Worm (Caenorhabditis elegans) whole organism, late embryonic: ENCODE measurements around the gene ttbk-2.2.

Experiments used
- C38D4.7 ChIP-seq: fragments of 200-800 bp; sonication (Bioruptor generic); optimal IDR thresholded peaks from 2 replicates; lab custom pipeline; 2018; ENCODE audit warnings: mild to moderate bottlenecking, missing genetic modification characterization, moderate library complexity, missing compliant biosample characterization
- K02D7.2 ChIP-seq: sonication (generic microtip); optimal IDR thresholded peaks from 2 replicates; lab custom pipeline; 2017; ENCODE audit warnings: mild to moderate bottlenecking, missing genetic modification characterization, missing compliant biosample characterization
- K09A11.1 ChIP-seq: sonication (generic microtip); optimal IDR thresholded peaks from 2 replicates; lab custom pipeline; 2017; ENCODE audit warnings: antibody characterized with exemption, mild to moderate bottlenecking, missing genetic modification characterization, missing compliant biosample characterization; ENCODE audit not compliant: insufficient read depth
- Y22D7AL.16 ChIP-seq: sonication (generic microtip); optimal IDR thresholded peaks from 2 replicates; lab custom pipeline; 2016; ENCODE audit warnings: missing genetic modification characterization, missing compliant biosample characterization
- ahr-1 ChIP-seq: sonication (generic microtip); optimal IDR thresholded peaks from 2 replicates; lab custom pipeline; 2016; ENCODE audit warnings: missing genetic modification characterization, missing compliant biosample characterization
- ceh-14 ChIP-seq: sonication (generic microtip); optimal IDR thresholded peaks from 2 replicates; lab custom pipeline; 2016; ENCODE audit warnings: missing genotype, missing genetic modification characterization, missing compliant biosample characterization
- ceh-2 ChIP-seq: sonication (generic microtip); optimal IDR thresholded peaks from 2 replicates; lab custom pipeline; 2016; ENCODE audit warnings: missing genotype, missing genetic modification characterization, missing compliant biosample characterization
- ceh-31 ChIP-seq: sonication (generic microtip); optimal IDR thresholded peaks from 2 replicates; lab custom pipeline; 2016; ENCODE audit warnings: missing genetic modification characterization, missing compliant biosample characterization
- ceh-45 ChIP-seq: fragments of 200-800 bp; sonication (Bioruptor generic); IDR thresholded peaks from 2 replicates; pipeline ENCODE4 v1.3.6; 2022; ENCODE audit warnings: missing genetic modification reagents, missing genetic modification characterization, missing compliant biosample characterization
- ceh-48 ChIP-seq: sonication (generic microtip); optimal IDR thresholded peaks from 2 replicates; lab custom pipeline; 2016; ENCODE audit warnings: missing genetic modification characterization, inconsistent platforms, missing compliant biosample characterization
- ceh-6 ChIP-seq: fragments of 200-800 bp; sonication (Bioruptor generic); optimal IDR thresholded peaks from 2 replicates; lab custom pipeline; 2018; ENCODE audit warnings: mild to moderate bottlenecking, missing genetic modification characterization, missing compliant biosample characterization
- che-1 ChIP-seq: sonication (generic microtip); optimal IDR thresholded peaks from 2 replicates; lab custom pipeline; 2016; ENCODE audit warnings: mild to moderate bottlenecking, missing genetic modification characterization, missing compliant biosample characterization
- elt-2 ChIP-seq: sonication (generic microtip); optimal IDR thresholded peaks from 2 replicates; lab custom pipeline; 2016; ENCODE audit warnings: missing genetic modification reagents, missing genetic modification characterization, missing compliant biosample characterization
- elt-4 ChIP-seq: sonication (generic microtip); optimal IDR thresholded peaks from 2 replicates; lab custom pipeline; 2016; ENCODE audit warnings: missing genetic modification characterization, missing compliant biosample characterization
- eyg-1 ChIP-seq: sonication (generic microtip); optimal IDR thresholded peaks from 2 replicates; lab custom pipeline; 2016; ENCODE audit warnings: missing genotype, missing genetic modification characterization, missing compliant biosample characterization
- fax-1 ChIP-seq: sonication (generic microtip); optimal IDR thresholded peaks from 2 replicates; lab custom pipeline; 2016; ENCODE audit warnings: missing genotype, missing genetic modification characterization, missing compliant biosample characterization
- fkh-10 ChIP-seq: fragments of 150-350 bp; optimal IDR thresholded peaks from 2 replicates; lab custom pipeline; 2014; ENCODE audit warnings: missing biosample characterization, missing genetic modification reagents, missing genetic modification characterization
- fkh-6 ChIP-seq: sonication (generic microtip); optimal IDR thresholded peaks from 2 replicates; lab custom pipeline; 2016; ENCODE audit warnings: missing genetic modification characterization, missing compliant biosample characterization
- hlh-13 ChIP-seq: fragments of 200-800 bp; sonication (Bioruptor generic); optimal IDR thresholded peaks from 2 replicates; lab custom pipeline; 2018; ENCODE audit warnings: mild to moderate bottlenecking, missing genetic modification characterization, missing compliant biosample characterization
- hlh-15 ChIP-seq: sonication (generic microtip); optimal IDR thresholded peaks from 2 replicates; lab custom pipeline; 2016; ENCODE audit warnings: missing genetic modification characterization, missing compliant biosample characterization
- mec-3 ChIP-seq: sonication (generic microtip); optimal IDR thresholded peaks from 2 replicates; lab custom pipeline; 2016; ENCODE audit warnings: borderline replicate concordance, missing genetic modification characterization, missing compliant biosample characterization
- nfya-1 ChIP-seq: sonication (generic microtip); optimal IDR thresholded peaks from 2 replicates; lab custom pipeline; 2017; ENCODE audit warnings: missing genetic modification characterization, mild to moderate bottlenecking, missing compliant biosample characterization, antibody characterized with exemption, moderate library complexity
- npax-4 ChIP-seq: sonication (generic microtip); optimal IDR thresholded peaks from 2 replicates; lab custom pipeline; 2016; ENCODE audit warnings: missing genetic modification characterization, missing compliant biosample characterization
- odd-2 ChIP-seq: sonication (generic microtip); optimal IDR thresholded peaks from 2 replicates; lab custom pipeline; 2017; ENCODE audit warnings: antibody characterized with exemption, mild to moderate bottlenecking, missing genetic modification characterization, missing compliant biosample characterization
- pag-3 ChIP-seq: sonication (generic microtip); optimal IDR thresholded peaks from 2 replicates; lab custom pipeline; 2016; ENCODE audit warnings: missing compliant biosample characterization, missing genetic modification characterization, borderline replicate concordance
- pat-9 ChIP-seq: fragments of 200-800 bp; sonication (Bioruptor generic); optimal IDR thresholded peaks from 2 replicates; lab custom pipeline; 2018; ENCODE audit warnings: mild to moderate bottlenecking, missing genetic modification characterization, moderate library complexity, missing compliant biosample characterization
- pros-1 ChIP-seq: fragments of 150-350 bp; optimal IDR thresholded peaks from 2 replicates; lab custom pipeline; 2014; ENCODE audit warnings: missing biosample characterization, missing genetic modification reagents, missing genetic modification characterization
- ref-2 ChIP-seq: sonication (generic microtip); optimal IDR thresholded peaks from 2 replicates; lab custom pipeline; 2016; ENCODE audit warnings: missing genetic modification characterization, missing compliant biosample characterization
- rnt-1 ChIP-seq: sonication (generic microtip); optimal IDR thresholded peaks from 2 replicates; lab custom pipeline; 2016; ENCODE audit warnings: missing genetic modification characterization, missing compliant biosample characterization
- sox-2 ChIP-seq: fragments of 200-800 bp; sonication (Bioruptor generic); IDR thresholded peaks from 2 replicates; pipeline ENCODE4 v1.3.6; 2022; ENCODE audit warnings: missing genetic modification reagents, missing genetic modification characterization, missing compliant biosample characterization
- tbx-2 ChIP-seq: sonication (generic microtip); optimal IDR thresholded peaks from 2 replicates; lab custom pipeline; 2016; ENCODE audit warnings: missing genetic modification characterization, missing compliant biosample characterization
- tbx-7 ChIP-seq: sonication (generic microtip); optimal IDR thresholded peaks from 2 replicates; lab custom pipeline; 2016; ENCODE audit warnings: missing genotype, missing genetic modification characterization, missing compliant biosample characterization
- unc-42 ChIP-seq: sonication (generic microtip); optimal IDR thresholded peaks from 2 replicates; lab custom pipeline; 2016; ENCODE audit warnings: missing genotype, missing genetic modification characterization, missing compliant biosample characterization
- unc-55 ChIP-seq: sonication (generic microtip); optimal IDR thresholded peaks from 2 replicates; lab custom pipeline; 2017; ENCODE audit warnings: missing biosample characterization, missing genetic modification reagents, missing genetic modification characterization
- ztf-16 ChIP-seq: sonication (generic microtip); optimal IDR thresholded peaks from 2 replicates; lab custom pipeline; 2017; ENCODE audit warnings: missing genetic modification characterization, missing compliant biosample characterization

The ttbk-2.2 gene

DNA sequence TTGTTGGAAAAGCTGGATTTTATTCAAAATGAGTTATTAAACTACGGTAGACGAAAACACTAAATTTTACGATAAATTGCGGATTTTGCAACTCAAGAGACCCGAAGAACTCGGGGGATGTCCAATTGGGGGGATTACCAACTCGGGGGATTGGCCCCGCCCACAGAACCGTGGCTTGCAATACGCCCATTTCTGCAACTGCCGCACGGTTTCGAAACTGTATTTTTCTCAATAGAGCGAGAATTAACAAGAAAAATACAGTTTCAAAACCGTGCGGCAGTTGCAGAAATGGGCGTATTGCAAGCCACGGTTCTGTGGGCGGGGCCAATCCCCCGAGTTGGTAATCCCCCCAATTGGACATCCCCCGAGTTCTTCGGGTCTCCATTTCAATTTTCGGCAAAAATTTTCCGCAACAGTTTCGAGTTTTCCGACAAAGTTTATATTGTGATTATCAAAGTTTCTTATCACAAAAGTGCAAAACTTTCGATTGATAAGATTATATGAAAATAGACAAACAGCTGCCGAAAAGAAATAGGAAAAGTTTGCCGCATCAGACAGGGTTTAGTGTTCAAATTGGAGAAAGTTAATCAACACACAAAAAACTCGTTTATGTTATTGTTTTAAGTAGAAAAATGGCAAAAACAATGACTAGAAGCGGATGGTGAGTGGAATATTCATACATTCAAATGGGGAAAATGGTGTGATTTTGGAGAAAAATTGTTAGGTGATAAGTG lies 23.2 kb upstream of the ttbk-2.2 start:
- TF ChIP-seq elt-2 = peak; percentile 58
- TF ChIP-seq ceh-31 (tag; lab: Kevin White, UChicago) = peak; percentile 17
- peak; percentile 64 for TF ChIP-seq tbx-2 (tag; lab: Kevin White, UChicago)
- peak; percentile 6 for TF ChIP-seq nfya-1
- TF ChIP-seq, all 69 proteins: peak for 4; not testable (repeated sequence) for 65

DNA sequence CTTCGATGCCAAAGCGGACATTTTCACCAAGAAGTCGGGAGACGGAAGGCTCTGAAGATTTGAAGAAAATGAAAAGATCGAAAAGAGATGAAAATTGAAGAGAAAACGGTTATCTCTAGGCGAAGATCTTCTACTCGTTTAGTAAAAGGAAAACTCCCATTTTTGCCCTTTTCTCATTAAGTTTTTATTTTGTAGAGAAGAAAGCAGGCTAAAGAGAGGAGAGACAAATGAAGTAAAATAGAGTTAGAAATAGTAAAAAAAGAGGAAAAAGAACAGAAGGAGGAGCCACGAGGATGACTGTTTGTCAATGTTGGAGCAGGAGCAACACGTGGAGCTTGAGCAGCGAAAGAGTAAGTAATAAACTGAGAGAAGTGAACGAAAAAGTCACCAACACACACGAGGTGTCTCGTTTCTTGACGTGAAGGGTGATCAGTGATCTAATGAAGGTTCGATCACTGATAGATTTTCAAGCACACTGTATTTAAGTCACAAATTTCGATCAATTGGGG lies 22.1 kb upstream of the ttbk-2.2 start, which contains the start of gene ivd-1:
ivd-1 (minus strand) TSS at position 51 of the 509 bp plus-strand sequence.
- TF ChIP-seq K02D7.2 = no peak
- TF ChIP-seq eyg-1 (tag; lab: Kevin White, UChicago) = no peak
- TF ChIP-seq elt-4 (tag; lab: Kevin White, UChicago) = no peak
- no peak for TF ChIP-seq elt-2
- no peak for TF ChIP-seq fax-1
- TF ChIP-seq che-1 (tag; lab: Kevin White, UChicago) = no peak
- TF ChIP-seq fkh-10 (GFP tag; lab: Kevin White, UChicago) = no peak
- TF ChIP-seq ztf-16 (tag; lab: Kevin White, UChicago) = no peak
- TF ChIP-seq ceh-31 (tag; lab: Kevin White, UChicago) = no peak
- TF ChIP-seq unc-55 (GFP tag; lab: Kevin White, UChicago) = no peak
- TF ChIP-seq pros-1 = no peak
- TF ChIP-seq ceh-45 (GFP tag; lab: Robert Waterston, UW) = no peak
- TF ChIP-seq unc-42 (tag; lab: Kevin White, UChicago) = no peak
- no peak for TF ChIP-seq fkh-6 (tag; lab: Kevin White, UChicago)

DNA sequence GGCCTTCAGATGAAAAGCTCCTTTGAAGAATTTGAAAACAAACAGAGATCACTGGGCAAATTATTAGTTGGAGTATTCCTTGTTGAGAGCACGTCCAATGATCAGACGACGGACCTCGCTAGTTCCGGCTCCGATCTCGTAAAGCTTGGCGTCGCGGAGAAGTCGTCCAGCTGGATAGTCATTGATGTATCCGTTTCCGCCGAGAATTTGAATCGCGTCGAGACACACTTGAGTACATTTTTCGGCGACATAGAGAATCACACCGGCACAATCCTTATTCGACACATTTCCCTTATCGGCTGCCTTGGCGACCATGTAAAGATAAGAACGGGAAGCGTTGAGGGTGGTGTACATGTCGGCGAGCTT lies 20.2 kb upstream of the ttbk-2.2 start:
- no peak for TF ChIP-seq C38D4.7 (GFP tag; lab: Kevin White, UChicago)
- peak; percentile 25 for TF ChIP-seq elt-2

DNA sequence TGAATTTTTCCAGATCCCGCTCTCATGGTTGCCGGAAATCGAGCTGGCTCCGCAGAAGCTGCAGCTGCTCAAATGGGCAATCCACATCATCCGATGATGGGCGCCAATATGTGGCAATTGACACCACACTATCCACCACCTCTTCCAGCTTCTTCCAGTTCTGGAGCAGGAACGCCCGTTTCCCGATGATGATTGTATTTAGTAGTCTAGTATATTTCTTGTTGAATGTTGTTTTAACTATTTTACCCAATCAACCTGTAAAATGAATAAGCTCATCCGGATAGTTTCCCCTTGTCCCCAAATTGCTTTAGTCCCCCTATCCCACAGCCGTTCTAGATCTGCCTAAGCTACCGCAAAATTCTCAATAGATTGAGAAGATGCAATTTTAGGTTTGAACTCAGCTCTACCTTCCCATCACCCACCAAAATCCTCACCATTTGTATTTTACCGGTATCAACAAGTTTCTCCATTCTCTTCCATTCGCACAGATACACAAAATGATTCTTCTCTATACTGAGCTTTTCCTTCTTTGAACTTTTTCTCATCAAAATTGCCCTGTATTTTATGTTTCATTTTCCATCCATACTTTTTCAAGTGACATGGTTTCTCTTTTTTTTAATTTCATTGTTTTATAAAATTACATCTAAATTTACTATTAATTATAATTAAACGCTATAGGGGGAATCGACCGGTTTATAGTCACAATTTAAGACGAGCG lies 19.6 kb upstream of the ttbk-2.2 start:
- no peak for TF ChIP-seq mec-3 (tag; lab: Kevin White, UChicago)
- TF ChIP-seq ztf-16 (tag; lab: Kevin White, UChicago) = no peak
- no peak for TF ChIP-seq ref-2
- no peak for TF ChIP-seq K09A11.1 (tag; lab: Kevin White, UChicago)
- no peak for TF ChIP-seq pag-3 (tag; lab: Kevin White, UChicago)
- TF ChIP-seq Y22D7AL.16 (tag; lab: Kevin White, UChicago) = no peak
- TF ChIP-seq pros-1 = no peak
- no peak for TF ChIP-seq ceh-6 (GFP tag; lab: Kevin White, UChicago)
- no peak for TF ChIP-seq hlh-15 (tag; lab: Kevin White, UChicago)
- TF ChIP-seq npax-4 (tag; lab: Kevin White, UChicago) = no peak
- no peak for TF ChIP-seq ceh-48 (tag; lab: Kevin White, UChicago)
- TF ChIP-seq ceh-14 = no peak
- TF ChIP-seq pat-9 (tag; lab: Kevin White, UChicago) = no peak
- no peak for TF ChIP-seq ceh-2 (tag; lab: Kevin White, UChicago)

DNA sequence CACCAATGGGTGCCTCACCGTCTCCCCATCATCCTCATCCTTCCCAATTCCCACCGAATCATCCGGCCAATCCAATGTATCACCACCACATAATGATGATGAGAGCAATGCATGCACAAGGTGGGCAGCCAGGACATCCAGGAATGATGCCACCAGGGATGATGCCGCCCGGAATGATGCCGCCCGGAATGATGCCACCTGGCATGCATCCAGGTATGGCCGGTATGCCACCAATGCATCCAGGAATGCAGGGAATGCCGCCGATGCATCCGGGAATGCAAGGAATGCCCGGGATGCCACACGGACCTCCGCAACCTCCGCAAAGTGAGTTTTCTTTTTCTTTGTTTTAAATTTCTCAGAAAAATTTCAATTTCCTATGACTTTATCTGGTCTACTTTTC lies 19.0 kb upstream of the ttbk-2.2 start:
- TF ChIP-seq odd-2 (tag; lab: Kevin White, UChicago) (no peak), unc-55 (GFP tag; lab: Kevin White, UChicago) (no peak), pag-3 (tag; lab: Kevin White, UChicago) (no peak), tbx-7 (tag; lab: Kevin White, UChicago) (no peak), hlh-13 (GFP tag; lab: Kevin White, UChicago) (no peak), ahr-1 (tag; lab: Kevin White, UChicago) (no peak), sox-2 (no peak), ceh-31 (tag; lab: Kevin White, UChicago) (no peak), rnt-1 (tag; lab: Kevin White, UChicago) (no peak), C38D4.7 (GFP tag; lab: Kevin White, UChicago) (no peak)
